Fruit fly (Drosophila melanogaster): Measurements from ENCODE around the gene ND-13B.
A peak's percentile ranks its signal among the peaks of the same experiment; 100 is the strongest.

The ND-13B gene

DNA sequence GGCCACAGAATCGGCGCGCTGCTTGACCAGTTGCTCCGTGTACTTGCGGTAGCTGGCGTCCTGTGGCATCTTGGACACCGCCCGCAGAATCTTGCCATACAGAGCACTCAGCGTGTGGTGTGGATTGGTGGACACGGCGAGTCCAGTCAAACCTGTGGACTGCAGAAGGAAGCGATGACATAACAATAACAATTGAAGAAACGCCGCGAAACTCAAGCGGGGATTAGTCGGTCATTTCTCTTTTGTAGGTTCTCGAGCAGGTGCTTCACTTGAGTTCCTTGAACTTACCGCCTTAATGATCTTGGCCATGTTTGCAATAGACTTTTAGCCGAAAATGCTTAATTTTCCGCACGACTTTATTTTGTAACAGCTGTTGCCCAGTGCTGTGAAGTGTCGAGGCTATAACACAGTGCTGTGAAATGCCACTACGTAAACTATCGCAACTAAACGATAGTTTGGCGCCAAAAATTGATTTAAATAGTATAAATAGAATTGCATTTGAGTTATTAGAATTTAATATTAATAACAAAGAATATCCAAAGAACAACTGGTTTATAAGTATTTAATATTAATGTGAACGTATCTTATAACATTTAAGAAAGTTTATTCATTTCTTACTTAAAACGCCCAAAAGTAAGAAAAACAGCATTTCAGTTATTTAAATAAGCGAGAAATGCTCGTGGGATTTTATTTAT is at the start of gene ND-13B:
Gene ND-13B (minus strand): TSS at position 400 of the 695 bp plus-strand sequence.
- TF ChIP-seq esn (GFP tag; optimal IDR thresholded peaks at IDR 0.05), result peak; percentile 33
- no peak for TF ChIP-seq CG8632 (GFP tag; optimal IDR thresholded peaks at IDR 0.05)
- no peak for TF ChIP-seq Sox14 (GFP tag; optimal IDR thresholded peaks at IDR 0.05)
- peak; percentile 46 for TF ChIP-seq cyc (GFP tag; optimal IDR thresholded peaks at IDR 0.05)
- TF ChIP-seq svp (GFP tag), result peak; percentile 19
- TF ChIP-seq CG11762 (GFP tag; optimal IDR thresholded peaks at IDR 0.05; ENCODE audit: insufficient read depth), result no peak
- peak; percentile 64 for TF ChIP-seq CG3919 (GFP tag; optimal IDR thresholded peaks at IDR 0.05)
- TF ChIP-seq net (GFP tag; optimal IDR thresholded peaks at IDR 0.05), result no peak
- no peak for TF ChIP-seq Hr39 (GFP tag; optimal IDR thresholded peaks at IDR 0.05)
- TF ChIP-seq vri (GFP tag; optimal IDR thresholded peaks at IDR 0.05), result peak; percentile 84
- TF ChIP-seq dsx (GFP tag; optimal IDR thresholded peaks at IDR 0.05; ENCODE audit: poor library complexity, severe bottlenecking), result no peak
- no peak for TF ChIP-seq CG15336 (GFP tag; IDR thresholded peaks at IDR 0.05)
- TF ChIP-seq dac (GFP tag; optimal IDR thresholded peaks at IDR 0.05), result no peak
- TF ChIP-seq lz (GFP tag; optimal IDR thresholded peaks at IDR 0.05), result no peak
- no peak for TF ChIP-seq Gug (GFP tag; IDR thresholded peaks at IDR 0.05)
- TF ChIP-seq CG9139 (GFP tag; optimal IDR thresholded peaks at IDR 0.05), result no peak
- TF ChIP-seq OdsH (GFP tag; optimal IDR thresholded peaks at IDR 0.05), result no peak
- no peak for TF ChIP-seq CG6792 (GFP tag; optimal IDR thresholded peaks at IDR 0.05)
- no peak for TF ChIP-seq CG1621 (tag; optimal IDR thresholded peaks at IDR 0.05)
- TF ChIP-seq CG6808 (GFP tag; optimal IDR thresholded peaks at IDR 0.05), result no peak
- no peak for TF ChIP-seq eg (GFP tag; IDR thresholded peaks at IDR 0.05)
- TF ChIP-seq Eip93F (GFP tag; optimal IDR thresholded peaks at IDR 0.05), result no peak
- TF ChIP-seq Met (GFP tag; optimal IDR thresholded peaks at IDR 0.05), result no peak
- TF ChIP-seq Eip75B (GFP tag; optimal IDR thresholded peaks at IDR 0.05), result no peak
- TF ChIP-seq pdm3 (GFP tag; optimal IDR thresholded peaks at IDR 0.05), result no peak
- no peak for TF ChIP-seq CG3032 (tag; optimal IDR thresholded peaks at IDR 0.05)
- TF ChIP-seq CG7368 (GFP tag; optimal IDR thresholded peaks at IDR 0.05), result no peak
- TF ChIP-seq Sox102F (GFP tag; optimal IDR thresholded peaks at IDR 0.05), result no peak
- no peak for TF ChIP-seq CG6854 (GFP tag; optimal IDR thresholded peaks at IDR 0.05)
- no peak for TF ChIP-seq CG8319 (GFP tag; optimal IDR thresholded peaks at IDR 0.05)
- TF ChIP-seq topi (GFP tag; optimal IDR thresholded peaks at IDR 0.05), result peak; percentile 42
- no peak for TF ChIP-seq Smox (GFP tag; optimal IDR thresholded peaks at IDR 0.05)
- no peak for TF ChIP-seq Sox15 (GFP tag; optimal IDR thresholded peaks at IDR 0.05)
- no peak for TF ChIP-seq CG34406 (GFP tag; optimal IDR thresholded peaks at IDR 0.05)
- TF ChIP-seq spab (GFP tag; optimal IDR thresholded peaks at IDR 0.05), result no peak
- TF ChIP-seq Lpt (GFP tag; optimal IDR thresholded peaks at IDR 0.05), result no peak
- TF ChIP-seq Ets96B (tag; optimal IDR thresholded peaks at IDR 0.05), result no peak
- no peak for TF ChIP-seq CG6163 (GFP tag; IDR thresholded peaks at IDR 0.05)
- no peak for TF ChIP-seq Blimp-1 (GFP tag; optimal IDR thresholded peaks at IDR 0.05)
- TF ChIP-seq CG4318 (GFP tag; optimal IDR thresholded peaks at IDR 0.05), result no peak
- TF ChIP-seq ss (GFP tag; optimal IDR thresholded peaks at IDR 0.05), result no peak
- TF ChIP-seq achi (GFP tag; optimal IDR thresholded peaks at IDR 0.05), result no peak
- no peak for TF ChIP-seq fd85E (GFP tag; optimal IDR thresholded peaks at IDR 0.05)
- no peak for TF ChIP-seq CG10669 (GFP tag; optimal IDR thresholded peaks at IDR 0.05)
- TF ChIP-seq acj6 (GFP tag; optimal IDR thresholded peaks at IDR 0.05), result no peak
- TF ChIP-seq Hr4 (GFP tag; optimal IDR thresholded peaks at IDR 0.05), result no peak
- peak; percentile 7 for TF ChIP-seq CG31627 (GFP tag; optimal IDR thresholded peaks at IDR 0.05)
- TF ChIP-seq fkh (GFP tag; optimal IDR thresholded peaks at IDR 0.05), result no peak
- peak; percentile 45 for TF ChIP-seq Eip78C (GFP tag)
- TF ChIP-seq CG16779 (tag; optimal IDR thresholded peaks at IDR 0.05), result no peak
- no peak for TF ChIP-seq Hr38 (GFP tag; optimal IDR thresholded peaks at IDR 0.05)
- no peak for TF ChIP-seq fd59A (GFP tag; optimal IDR thresholded peaks at IDR 0.05)

Measured in whole organism, prepupa.